Fruit fly (Drosophila melanogaster) whole organism, prepupa: Measurements from ENCODE around the gene U2af38.

Experiments
- CG3919 ChIP-seq: fragments of 200-800 bp; sonication (Bioruptor generic); optimal IDR thresholded peaks from 3 replicates; lab custom pipeline; 2016; ENCODE audit warnings: missing biosample characterization, missing genetic modification characterization
- CG4318 ChIP-seq: fragments of 200-800 bp; sonication (Bioruptor generic); optimal IDR thresholded peaks from 3 replicates; lab custom pipeline; 2017; ENCODE audit warnings: missing biosample characterization, mild to moderate bottlenecking, missing genetic modification characterization
- Eip93F ChIP-seq: fragments of 200-800 bp; sonication (Bioruptor generic); optimal IDR thresholded peaks from 2 replicates; lab custom pipeline; 2016; ENCODE audit warnings: missing biosample characterization, mild to moderate bottlenecking, missing genetic modification characterization
- Gug ChIP-seq: fragments of 200-800 bp; sonication (Bioruptor generic); IDR thresholded peaks from 2 replicates; pipeline ENCODE4 v1.3.6; 2022; ENCODE audit warnings: missing biosample characterization, missing genetic modification characterization
- Hr39 ChIP-seq: fragments of 200-800 bp; sonication (Bioruptor generic); optimal IDR thresholded peaks from 2 replicates; lab custom pipeline; 2016; ENCODE audit warnings: missing biosample characterization, missing genetic modification characterization
- Met ChIP-seq: fragments of 200-800 bp; sonication (Bioruptor generic); optimal IDR thresholded peaks from 3 replicates; lab custom pipeline; 2016; ENCODE audit warnings: missing biosample characterization, missing genetic modification characterization
- Sox102F ChIP-seq: fragments of 200-800 bp; sonication (Bioruptor generic); optimal IDR thresholded peaks from 2 replicates; lab custom pipeline; 2016; ENCODE audit warnings: missing biosample characterization, mild to moderate bottlenecking, missing genetic modification characterization
- cyc ChIP-seq: fragments of 200-800 bp; sonication (Bioruptor generic); optimal IDR thresholded peaks from 3 replicates; lab custom pipeline; 2016; ENCODE audit warnings: missing biosample characterization, missing genetic modification characterization
- eg ChIP-seq: fragments of 200-800 bp; sonication (Bioruptor generic); IDR thresholded peaks from 3 replicates; pipeline ENCODE4 v1.3.6; 2022; ENCODE audit warnings: missing biosample characterization, missing genetic modification characterization
- fd59A ChIP-seq: fragments of 200-800 bp; sonication (Bioruptor generic); optimal IDR thresholded peaks from 2 replicates; lab custom pipeline; 2017; ENCODE audit warnings: missing biosample characterization, mild to moderate bottlenecking, missing genetic modification characterization, missing genetic modification reagents
- fd85E ChIP-seq: fragments of 200-800 bp; sonication (Bioruptor generic); optimal IDR thresholded peaks from 3 replicates; lab custom pipeline; 2016; ENCODE audit warnings: missing biosample characterization, missing genetic modification characterization
- fkh ChIP-seq: fragments of 200-800 bp; sonication (Bioruptor generic); optimal IDR thresholded peaks from 3 replicates; lab custom pipeline; 2017; ENCODE audit warnings: missing biosample characterization, mild to moderate bottlenecking, missing genetic modification characterization, moderate library complexity
- spab ChIP-seq: fragments of 200-800 bp; sonication (Bioruptor generic); optimal IDR thresholded peaks from 2 replicates; lab custom pipeline; 2017; ENCODE audit warnings: missing biosample characterization, mild to moderate bottlenecking, missing genetic modification characterization, missing genetic modification reagents
- topi ChIP-seq: fragments of 200-800 bp; sonication (Bioruptor generic); optimal IDR thresholded peaks from 3 replicates; lab custom pipeline; 2016; ENCODE audit warnings: missing biosample characterization, missing genetic modification characterization

DNA sequence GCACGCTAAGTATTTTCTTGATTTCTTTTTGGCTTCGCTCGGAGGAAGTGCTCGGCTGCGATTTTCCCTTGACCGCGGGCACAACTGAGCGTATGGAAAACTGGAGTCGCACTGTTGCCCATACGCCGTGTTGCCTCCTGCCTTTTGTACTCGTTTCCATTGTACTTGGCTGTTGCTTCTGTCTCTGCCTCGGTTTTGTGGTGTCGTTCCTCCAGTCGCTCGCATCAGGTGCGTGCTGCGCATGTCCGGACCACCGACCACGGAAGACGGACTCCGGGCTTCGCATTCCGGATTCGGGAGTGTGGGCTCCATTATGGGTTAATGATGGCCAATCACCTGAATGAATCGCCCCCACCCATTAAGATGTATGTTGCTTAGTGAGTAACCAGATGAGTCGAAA lies 2.8 kb downstream of the U2af38 start, which contains the start of gene CG3625:
- TF ChIP-seq fkh: no peak
- no peak for TF ChIP-seq Gug (GFP tag; lab: Robert Waterston, UW)
- no peak for TF ChIP-seq spab (GFP tag; lab: Kevin White, UChicago)
- no peak for TF ChIP-seq topi (GFP tag; lab: Kevin White, UChicago)
- no peak for TF ChIP-seq eg
- TF ChIP-seq Hr39 (GFP tag; lab: Kevin White, UChicago): no peak
- no peak for TF ChIP-seq Met
- TF ChIP-seq cyc (GFP tag; lab: Kevin White, UChicago): no peak
- TF ChIP-seq CG4318 (GFP tag; lab: Kevin White, UChicago): no peak
- TF ChIP-seq fd85E: no peak
- TF ChIP-seq Eip93F (GFP tag; lab: Kevin White, UChicago): no peak
- no peak for TF ChIP-seq fd59A (GFP tag; lab: Kevin White, UChicago)
- no peak for TF ChIP-seq CG3919
- no peak for TF ChIP-seq Sox102F
